Fruit fly (Drosophila melanogaster) whole organism, embryonic: ENCODE data around the gene Appl.

Experiments used
- CG10565 ChIP-seq: fragments of 200-800 bp; sonication (Bioruptor generic); optimal IDR thresholded peaks from 3 replicates; lab custom pipeline; 2016; ENCODE audit warnings: missing biosample characterization, mild to moderate bottlenecking, missing genetic modification characterization
- CG11456 ChIP-seq: fragments of 200-800 bp; sonication (Bioruptor generic); IDR thresholded peaks from 3 replicates; pipeline ENCODE4 v1.3.6; 2022; ENCODE audit warnings: missing biosample characterization, missing genetic modification characterization
- CG12236 ChIP-seq: fragments of 200-800 bp; sonication (Bioruptor generic); optimal IDR thresholded peaks from 2 replicates; lab custom pipeline; 2016; ENCODE audit warnings: missing biosample characterization, missing genetic modification characterization
- CG12769 ChIP-seq: fragments of 200-800 bp; sonication (Bioruptor generic); optimal IDR thresholded peaks from 2 replicates; lab custom pipeline; 2019; ENCODE audit warnings: missing biosample characterization, mild to moderate bottlenecking, missing genetic modification characterization, moderate library complexity
- CG13123 ChIP-seq: fragments of 200-800 bp; sonication (Bioruptor generic); optimal IDR thresholded peaks from 2 replicates; lab custom pipeline; 2016; ENCODE audit warnings: missing biosample characterization, missing genetic modification characterization
- CG13287 ChIP-seq: fragments of 200-800 bp; sonication (Bioruptor generic); IDR thresholded peaks from 2 replicates; pipeline ENCODE4 v1.3.6; 2022; ENCODE audit warnings: missing biosample characterization, missing genetic modification characterization; ENCODE audit not compliant: partially characterized antibody
- CG14710 ChIP-seq: fragments of 200-800 bp; sonication (Bioruptor generic); optimal IDR thresholded peaks from 3 replicates; lab custom pipeline; 2019; ENCODE audit warnings: missing biosample characterization, mild to moderate bottlenecking, missing genetic modification characterization, moderate library complexity
- CG18262 ChIP-seq: fragments of 200-800 bp; optimal IDR thresholded peaks from 3 replicates; lab custom pipeline; 2019; ENCODE audit warnings: missing biosample characterization, mild to moderate bottlenecking, missing genetic modification characterization, moderate library complexity
- CG2116 ChIP-seq: fragments of 200-800 bp; sonication (Bioruptor generic); optimal IDR thresholded peaks from 3 replicates; lab custom pipeline; 2018; ENCODE audit warnings: missing biosample characterization, mild to moderate bottlenecking, missing genetic modification characterization
- CG2199 ChIP-seq: fragments of 200-800 bp; sonication (Bioruptor generic); IDR thresholded peaks from 3 replicates; pipeline ENCODE4 v1.3.6; 2022; ENCODE audit warnings: missing biosample characterization, missing genetic modification characterization
- CG2202 ChIP-seq: fragments of 200-800 bp; sonication (Bioruptor generic); optimal IDR thresholded peaks from 2 replicates; lab custom pipeline; 2018; ENCODE audit warnings: missing biosample characterization, mild to moderate bottlenecking, missing genetic modification characterization
- CG4424 ChIP-seq: fragments of 200-800 bp; sonication (Bioruptor generic); optimal IDR thresholded peaks from 3 replicates; lab custom pipeline; 2016; ENCODE audit warnings: missing biosample characterization, missing genetic modification characterization
- CG4617 ChIP-seq: fragments of 200-800 bp; sonication (Bioruptor generic); optimal IDR thresholded peaks from 3 replicates; lab custom pipeline; 2016; ENCODE audit warnings: missing biosample characterization, missing genetic modification characterization, borderline replicate concordance
- CG6813 ChIP-seq: fragments of 200-800 bp; sonication (Bioruptor generic); optimal IDR thresholded peaks from 2 replicates; lab custom pipeline; 2017; ENCODE audit warnings: missing biosample characterization, missing genetic modification characterization, mild to moderate bottlenecking, moderate library complexity, missing genetic modification reagents
- CG7745 ChIP-seq: fragments of 200-800 bp; sonication (Bioruptor generic); optimal IDR thresholded peaks from 2 replicates; lab custom pipeline; 2018; ENCODE audit warnings: missing biosample characterization, mild to moderate bottlenecking, missing genetic modification characterization, moderate library complexity
- CG8290 ChIP-seq, 3 experiments: fragments of 200-800 bp; sonication (Bioruptor generic); optimal IDR thresholded peaks; 2 replicates each; lab custom pipeline; 2016 to 2019; ENCODE audit warnings: missing biosample characterization in 3 of 3, missing genetic modification characterization in 3 of 3, mild to moderate bottlenecking in 2 of 3, moderate library complexity in 1 of 3
- CG8388 ChIP-seq: fragments of 200-800 bp; sonication (Bioruptor generic); optimal IDR thresholded peaks from 2 replicates; lab custom pipeline; 2019; ENCODE audit warnings: missing biosample characterization, mild to moderate bottlenecking, missing genetic modification characterization, moderate library complexity
- CG8478 ChIP-seq: fragments of >200 bp; optimal IDR thresholded peaks from 2 replicates; lab custom pipeline; 2018
- CG8765 ChIP-seq: fragments of 200-800 bp; sonication (Bioruptor generic); IDR thresholded peaks from 2 replicates; pipeline ENCODE4 v1.3.6; 2022; ENCODE audit warnings: missing biosample characterization, missing genetic modification characterization
- CHES-1-like ChIP-seq: fragments of 200-800 bp; sonication (Bioruptor generic); optimal IDR thresholded peaks from 2 replicates; lab custom pipeline; 2016; ENCODE audit warnings: missing biosample characterization, missing genetic modification characterization
- CTCF ChIP-seq: fragments of 200-800 bp; sonication (Bioruptor generic); optimal IDR thresholded peaks from 2 replicates; lab custom pipeline; 2017; ENCODE audit warnings: missing biosample characterization, mild to moderate bottlenecking, missing genetic modification characterization, moderate library complexity
- Deaf1 ChIP-seq: fragments of 200-800 bp; optimal IDR thresholded peaks from 3 replicates; lab custom pipeline; 2019; ENCODE audit warnings: missing biosample characterization, mild to moderate bottlenecking, missing genetic modification characterization, moderate library complexity
- E2f2 ChIP-seq: fragments of 200-800 bp; sonication (Bioruptor generic); IDR thresholded peaks from 2 replicates; pipeline ENCODE4 v1.3.6; 2022; ENCODE audit warnings: missing biosample characterization, missing genetic modification characterization
- Ets97D ChIP-seq: fragments of 200-800 bp; sonication (Bioruptor generic); optimal IDR thresholded peaks from 3 replicates; lab custom pipeline; 2016; ENCODE audit warnings: missing biosample characterization, missing genetic modification characterization
- Hr78 ChIP-seq, 2 experiments: fragments of 200-800 bp in 1 of 2; fragments of >200 bp in 1 of 2; sonication (Bioruptor generic) in 1 of 2; optimal IDR thresholded peaks; 2 replicates each; lab custom pipeline; 2017 to 2019; ENCODE audit warnings: missing biosample characterization in 2 of 2, missing genetic modification characterization in 2 of 2, mild to moderate bottlenecking in 1 of 2, moderate library complexity in 1 of 2
- Lhr ChIP-seq: fragments of 200-800 bp; sonication (Bioruptor generic); optimal IDR thresholded peaks from 3 replicates; lab custom pipeline; 2017; ENCODE audit warnings: mild to moderate bottlenecking, missing biosample characterization, missing genetic modification reagents, missing genetic modification characterization
- MBD-R2 ChIP-seq: fragments of 200-800 bp; sonication (Bioruptor generic); IDR thresholded peaks from 2 replicates; pipeline ENCODE4 v1.3.6; 2022; ENCODE audit warnings: missing biosample characterization, missing genetic modification characterization
- Optix ChIP-seq: fragments of 200-800 bp; sonication (Bioruptor generic); IDR thresholded peaks from 3 replicates; pipeline ENCODE4 v1.3.6; 2022; ENCODE audit warnings: missing biosample characterization, missing genetic modification characterization
- Sox102F ChIP-seq: fragments of 200-800 bp; sonication (Bioruptor generic); optimal IDR thresholded peaks from 2 replicates; lab custom pipeline; 2018; ENCODE audit warnings: missing biosample characterization, mild to moderate bottlenecking, missing genetic modification characterization, moderate library complexity
- Xbp1 ChIP-seq: fragments of 200-800 bp; sonication (Bioruptor generic); optimal IDR thresholded peaks from 3 replicates; lab custom pipeline; 2016; ENCODE audit warnings: missing biosample characterization, mild to moderate bottlenecking, missing genetic modification characterization
- ap ChIP-seq: fragments of 200-800 bp; sonication (Bioruptor generic); IDR thresholded peaks from 2 replicates; pipeline ENCODE4 v1.3.6; 2022; ENCODE audit warnings: missing biosample characterization, missing genetic modification characterization
- bsh ChIP-seq, 2 experiments: fragments of 200-800 bp; sonication (Bioruptor generic); optimal IDR thresholded peaks; 2 replicates each; lab custom pipeline; 2017 to 2018; ENCODE audit warnings: mild to moderate bottlenecking in 2 of 2, missing biosample characterization in 2 of 2, missing genetic modification characterization in 2 of 2, moderate library complexity in 1 of 2
- crp ChIP-seq, 2 experiments: fragments of 200-800 bp; sonication (Bioruptor generic); optimal IDR thresholded peaks; 2 replicates in 1 of 2; 3 replicates in 1 of 2; lab custom pipeline; 2017; ENCODE audit warnings: missing biosample characterization in 2 of 2, missing genetic modification characterization in 2 of 2, mild to moderate bottlenecking in 1 of 2, moderate library complexity in 1 of 2
- dpn ChIP-seq, 2 experiments: fragments of 200-800 bp; sonication (Bioruptor generic); optimal IDR thresholded peaks; 3 replicates each; lab custom pipeline; 2016; ENCODE audit warnings: missing biosample characterization in 2 of 2, missing genetic modification characterization in 2 of 2
- fd64A ChIP-seq: fragments of 200-800 bp; sonication (Bioruptor generic); optimal IDR thresholded peaks from 3 replicates; lab custom pipeline; 2018; ENCODE audit warnings: missing biosample characterization, mild to moderate bottlenecking, missing genetic modification characterization
- gfzf ChIP-seq: fragments of 200-800 bp; sonication (Bioruptor generic); optimal IDR thresholded peaks from 2 replicates; lab custom pipeline; 2016; ENCODE audit warnings: missing biosample characterization, mild to moderate bottlenecking, missing genetic modification characterization, moderate library complexity
- hkb ChIP-seq, 2 experiments: fragments of 200-800 bp in 1 of 2; fragments of >200 bp in 1 of 2; sonication (Bioruptor generic) in 1 of 2; IDR thresholded peaks in 1 of 2; optimal IDR thresholded peaks in 1 of 2; 2 replicates each; pipeline versions ENCODE4 v1.3.6 to Lab custom; 2017 to 2022; ENCODE audit warnings: missing biosample characterization in 1 of 2, missing genetic modification characterization in 1 of 2
- lilli ChIP-seq: fragments of 200-800 bp; sonication (Bioruptor generic); optimal IDR thresholded peaks from 3 replicates; lab custom pipeline; 2016; ENCODE audit warnings: missing biosample characterization, missing genetic modification characterization
- mam ChIP-seq: fragments of 200-800 bp; sonication (Bioruptor generic); optimal IDR thresholded peaks from 3 replicates; lab custom pipeline; 2016; ENCODE audit warnings: missing biosample characterization, missing genetic modification characterization
- nmo ChIP-seq: fragments of 200-800 bp; sonication (Bioruptor generic); optimal IDR thresholded peaks from 2 replicates; lab custom pipeline; 2018; ENCODE audit warnings: missing biosample characterization, mild to moderate bottlenecking, missing genetic modification characterization, moderate library complexity
- onecut ChIP-seq: fragments of 200-800 bp; sonication (Bioruptor generic); IDR thresholded peaks from 2 replicates; pipeline ENCODE4 v1.3.6; 2022; ENCODE audit warnings: missing biosample characterization, missing genetic modification characterization
- run ChIP-seq: fragments of 200-800 bp; sonication (Bioruptor generic); optimal IDR thresholded peaks from 3 replicates; lab custom pipeline; 2018; ENCODE audit warnings: missing biosample characterization, mild to moderate bottlenecking, missing genetic modification characterization
- sens-2 ChIP-seq: fragments of 200-800 bp; sonication (Bioruptor generic); IDR thresholded peaks from 2 replicates; pipeline ENCODE4 v1.3.6; 2022; ENCODE audit warnings: missing biosample characterization, missing genetic modification characterization
- sna ChIP-seq: fragments of 200-800 bp; sonication (Bioruptor generic); IDR thresholded peaks from 2 replicates; pipeline ENCODE4 v1.3.6; 2022; ENCODE audit warnings: missing biosample characterization, missing genetic modification characterization; ENCODE audit not compliant: partially characterized antibody
- stwl ChIP-seq: fragments of 200-800 bp; sonication (Bioruptor generic); optimal IDR thresholded peaks from 3 replicates; lab custom pipeline; 2018; ENCODE audit warnings: missing biosample characterization, mild to moderate bottlenecking, missing genetic modification characterization, moderate library complexity
- z ChIP-seq: fragments of 200-800 bp; sonication (Bioruptor generic); IDR thresholded peaks from 3 replicates; pipeline ENCODE4 v1.3.6; 2022; ENCODE audit warnings: missing biosample characterization, missing genetic modification characterization
- zfh1 ChIP-seq: fragments of 200-800 bp; sonication (Bioruptor generic); IDR thresholded peaks from 3 replicates; pipeline ENCODE4 v1.3.6; 2022; ENCODE audit warnings: missing biosample characterization, missing genetic modification characterization

Gene Appl

DNA sequence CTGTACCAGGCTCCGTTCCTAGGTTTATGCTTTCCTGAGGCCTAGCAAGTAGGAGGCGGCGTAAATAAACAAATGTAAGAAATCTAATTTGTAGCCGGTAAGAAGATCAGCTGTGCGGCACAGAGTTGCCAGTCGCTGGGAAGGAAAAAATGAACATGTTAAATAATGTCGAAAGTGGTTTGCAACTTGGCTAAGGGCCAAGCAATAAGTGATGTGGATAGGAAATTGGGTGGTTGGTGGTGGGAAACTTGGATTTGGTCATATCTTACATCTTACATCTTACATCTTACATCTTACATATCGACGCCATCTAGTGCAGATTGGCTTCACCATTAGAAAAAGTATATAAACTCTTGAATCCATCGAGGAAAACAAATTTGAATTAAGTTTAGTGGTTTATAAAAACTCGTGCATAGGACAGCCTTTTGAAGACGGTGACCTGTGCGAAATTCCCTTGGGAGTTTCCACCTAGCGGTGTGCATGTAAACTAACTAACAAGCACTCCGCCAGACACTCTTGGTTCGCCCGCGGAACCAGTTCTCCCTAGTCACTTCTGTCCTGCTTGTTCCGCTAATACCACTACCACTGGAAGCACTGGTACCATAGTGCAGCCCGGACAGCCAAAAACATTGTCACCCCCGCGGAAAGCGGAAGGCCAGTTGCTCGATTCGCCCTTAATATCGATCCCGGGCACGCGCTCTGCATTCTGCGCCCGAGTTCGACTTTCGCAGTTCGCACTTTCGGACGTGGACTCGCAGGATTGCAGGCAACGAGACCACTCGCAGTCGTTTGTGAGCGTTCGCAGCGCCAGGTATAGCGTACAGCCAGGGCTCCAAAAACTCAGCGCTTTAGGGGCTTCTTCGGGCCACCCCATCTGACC is at the start of gene Appl, which contains the start of gene CG4293 (continued):
- TF ChIP-seq CG13287 (GFP tag; lab: Robert Waterston, UW) (peak; percentile 39; the same call in 1 of the 2 replicates), MBD-R2 (GFP tag; lab: Robert Waterston, UW) (peak; percentile 84), gfzf (GFP tag; lab: Kevin White, UChicago) (peak; percentile 88), CG6813 (GFP tag; lab: Kevin White, UChicago) (no peak), CG11456 (GFP tag; lab: Robert Waterston, UW) (no peak), CG4617 (GFP tag; lab: Kevin White, UChicago) (no peak), CG12236 (GFP tag; lab: Kevin White, UChicago) (no peak), CG13123 (GFP tag; lab: Kevin White, UChicago) (no peak), Optix (GFP tag; lab: Robert Waterston, UW) (0 out of 3 replicates have a peak, but pooled peaks have one; percentile 22), Lhr (GFP tag; lab: Kevin White, UChicago) (peak; percentile 90), dpn (GFP tag; optimal IDR thresholded peaks at IDR 0.05; lab: Kevin White, UChicago) (peak in 1 of 2 experiments; percentile 25), CG12769 (tag; lab: Kevin White, UChicago) (no peak), E2f2 (GFP tag; lab: Robert Waterston, UW) (0 out of 2 replicates have a peak, but pooled peaks have one; percentile 33), CG8388 (GFP tag; lab: Kevin White, UChicago) (no peak), hkb (optimal IDR thresholded peaks at IDR 0.05; lab: Kevin White, UChicago) (peak; percentile 98), hkb (GFP tag; IDR thresholded peaks at IDR 0.05; lab: Robert Waterston, UW) (no peak), CG10565 (GFP tag; lab: Kevin White, UChicago) (no peak), CG8765 (GFP tag; lab: Robert Waterston, UW) (no peak), zfh1 (GFP tag; lab: Robert Waterston, UW) (no peak), CG4424 (GFP tag; lab: Kevin White, UChicago) (no peak), stwl (tag; lab: Kevin White, UChicago) (peak; percentile 17), CG7745 (tag; lab: Kevin White, UChicago) (no peak), Hr78 (GFP tag; optimal IDR thresholded peaks at IDR 0.05; lab: Kevin White, UChicago) (no peak), fd64A (GFP tag; lab: Kevin White, UChicago) (no peak), Xbp1 (peak; percentile 29), CG8290 (GFP tag; optimal IDR thresholded peaks at IDR 0.05; lab: Kevin White, UChicago) (peak; percentile 11), CG8290 (tag; optimal IDR thresholded peaks at IDR 0.05; lab: Kevin White, UChicago) (peak; percentile 9 to 76), nmo (GFP tag; lab: Kevin White, UChicago) (peak; percentile 36), onecut (GFP tag; lab: Robert Waterston, UW) (peak; percentile 99), bsh (GFP tag; optimal IDR thresholded peaks at IDR 0.05; lab: Kevin White, UChicago) (no peak), run (no peak), CTCF (peak; percentile 95), sens-2 (GFP tag; lab: Robert Waterston, UW) (no peak), CG14710 (tag; lab: Kevin White, UChicago) (peak; percentile 56), lilli (no peak), Ets97D (GFP tag; lab: Kevin White, UChicago) (peak; percentile 34), CG2202 (no peak), CG2199 (no peak), mam (GFP tag; lab: Kevin White, UChicago) (peak; percentile 28), crp (GFP tag; optimal IDR thresholded peaks at IDR 0.05; lab: Kevin White, UChicago) (peak; percentile 57 to 96), ap (GFP tag; lab: Robert Waterston, UW) (no peak), z (GFP tag; lab: Robert Waterston, UW) (no peak), CG2116 (peak; percentile 62), CG8478 (lab: Kevin White, UChicago) (peak; percentile 85), Sox102F (no peak), sna (GFP tag; lab: Robert Waterston, UW) (0 out of 2 replicates have a peak, but pooled peaks have one; percentile 20), Deaf1 (peak; percentile 64), CHES-1-like (GFP tag; lab: Kevin White, UChicago) (peak; percentile 23), CG18262 (tag; lab: Kevin White, UChicago) (peak; percentile 17)
